Worm (Caenorhabditis elegans): ENCODE data around the gene F53A3.7.

F53A3.7 gene

ce11 chrIII:1926456-1926855, 24.9 kb upstream of the F53A3.7 start (continued):
- TF ChIP-seq snu-23 (GFP tag; optimal IDR thresholded peaks at IDR 0.05), result peak; percentile 92
- peak; percentile 50 for TF ChIP-seq fkh-4 (tag; optimal IDR thresholded peaks at IDR 0.05; ENCODE audit: borderline replicate concordance)
- TF ChIP-seq Y116A8C.19 (tag; optimal IDR thresholded peaks at IDR 0.05; ENCODE audit: borderline replicate concordance), result no peak
- TF ChIP-seq blmp-1 (tag; optimal IDR thresholded peaks at IDR 0.05), result peak; percentile 96
- peak; percentile 86 for TF ChIP-seq fkh-8 (tag; optimal IDR thresholded peaks at IDR 0.05)
- TF ChIP-seq ceh-63 (GFP tag; optimal IDR thresholded peaks at IDR 0.05), result no peak
- TF ChIP-seq elt-2 (tag; optimal IDR thresholded peaks at IDR 0.05), result peak; percentile 71
- TF ChIP-seq F16B12.6 (tag; optimal IDR thresholded peaks at IDR 0.05), result peak; percentile 34
- no peak for TF ChIP-seq lin-15B (tag; optimal IDR thresholded peaks at IDR 0.05)
- peak; percentile 80 for TF ChIP-seq ztf-4 (tag; optimal IDR thresholded peaks at IDR 0.05)
- peak; percentile 63 for TF ChIP-seq zip-4 (GFP tag; optimal IDR thresholded peaks at IDR 0.05)
- TF ChIP-seq ama-1 (optimal IDR thresholded peaks at IDR 0.05), result peak; percentile 55
- TF ChIP-seq egl-27 (tag; optimal IDR thresholded peaks at IDR 0.05), result peak; percentile 90 to 97
- peak; percentile 97 for TF ChIP-seq nhr-19 (GFP tag; conservative IDR thresholded peaks at IDR 0.05)
- TF ChIP-seq sup-37 (GFP tag; optimal IDR thresholded peaks at IDR 0.05), result peak; percentile 50
- no peak for TF ChIP-seq C04F5.9 (tag; optimal IDR thresholded peaks at IDR 0.05)
- TF ChIP-seq lsy-2 (tag; optimal IDR thresholded peaks at IDR 0.05), result peak; percentile 83 to 90
- TF ChIP-seq fkh-10 (GFP tag; optimal IDR thresholded peaks at IDR 0.05), result peak; percentile 81
- TF ChIP-seq snpc-4 (tag; optimal IDR thresholded peaks at IDR 0.05), result peak; percentile 73
- no peak for TF ChIP-seq nhr-84 (tag; optimal IDR thresholded peaks at IDR 0.05)
- peak; percentile 99 for TF ChIP-seq lin-14 (GFP tag; optimal IDR thresholded peaks at IDR 0.05)
- TF ChIP-seq egl-13 (tag; optimal IDR thresholded peaks at IDR 0.05), result peak; percentile 87
- TF ChIP-seq ceh-88 (GFP tag; IDR thresholded peaks at IDR 0.05), result peak; percentile 70
- TF ChIP-seq mef-2 (tag; optimal IDR thresholded peaks at IDR 0.05), result peak; percentile 86
- peak; percentile 97 for TF ChIP-seq rnt-1 (tag; optimal IDR thresholded peaks at IDR 0.05)
- peak; percentile 87 for TF ChIP-seq hpl-2 (GFP tag; optimal IDR thresholded peaks at IDR 0.05)
- TF ChIP-seq zag-1 (tag; optimal IDR thresholded peaks at IDR 0.05), result peak; percentile 25
- peak; percentile 65 for TF ChIP-seq unc-62 (GFP tag; optimal IDR thresholded peaks at IDR 0.05)
- peak; percentile 84 for TF ChIP-seq irx-1 (tag; optimal IDR thresholded peaks at IDR 0.05)
- no peak for TF ChIP-seq C16A3.4 (tag; optimal IDR thresholded peaks at IDR 0.05)
- peak in 3 of 6 experiments; percentile 80 to 89 (median 88) for TF ChIP-seq elt-3 (tag; optimal IDR thresholded peaks at IDR 0.05)
- TF ChIP-seq mdl-1 (tag; optimal IDR thresholded peaks at IDR 0.05), result peak in 1 of 2 experiments; percentile 95

DNA sequence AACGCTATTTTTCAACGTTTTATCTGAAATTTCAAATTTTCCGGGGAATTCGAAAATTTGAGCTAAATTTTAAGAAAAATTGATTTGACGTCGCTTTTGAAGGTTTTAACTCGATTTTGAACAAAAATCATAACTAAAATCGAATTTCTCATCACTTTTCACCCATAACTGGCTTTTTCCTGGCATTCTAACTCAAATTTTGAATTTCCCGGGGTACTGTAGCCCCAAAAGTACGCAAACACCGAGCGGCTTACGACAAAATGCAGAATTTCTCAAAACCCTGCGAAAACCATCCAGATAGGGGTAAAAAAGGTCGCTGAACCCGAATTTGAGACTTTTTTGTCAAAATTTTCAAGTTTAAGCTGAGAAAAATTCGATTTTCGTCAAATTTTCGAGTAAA, 24.1 kb upstream of the F53A3.7 start:
- peak; percentile 48 for TF ChIP-seq lin-13 (GFP tag; optimal IDR thresholded peaks at IDR 0.05)
- TF ChIP-seq lsy-2 (tag; optimal IDR thresholded peaks at IDR 0.05), result peak in 1 of 2 experiments; percentile 55
- TF ChIP-seq ceh-8 (GFP tag; optimal IDR thresholded peaks at IDR 0.05), result no peak

- TF ChIP-seq ets-5 (GFP tag; IDR thresholded peaks at IDR 0.05), result no peak
- peak; percentile 20 for TF ChIP-seq nhr-85 (tag)
- peak in 1 of 2 experiments; percentile 55 for TF ChIP-seq lsy-2 (tag; optimal IDR thresholded peaks at IDR 0.05)
- peak; percentile 52 for TF ChIP-seq lin-13 (GFP tag; optimal IDR thresholded peaks at IDR 0.05)
- no peak for TF ChIP-seq rnt-1 (tag; optimal IDR thresholded peaks at IDR 0.05)
Measured at ce11 chrIII:1928741-1929499, 22.4 kb upstream of the F53A3.7 start.

ce11 chrIII:1930714-1931273, 20.5 kb upstream of the F53A3.7 start:
- TF ChIP-seq sup-37 (GFP tag; optimal IDR thresholded peaks at IDR 0.05) (no peak), nhr-11 (tag; optimal IDR thresholded peaks at IDR 0.05) (no peak), sptf-1 (tag; optimal IDR thresholded peaks at IDR 0.05) (no peak), efl-1 (optimal IDR thresholded peaks at IDR 0.05) (no peak), efl-1 (GFP tag; optimal IDR thresholded peaks at IDR 0.05 in 1 of 2) (peak in 1 of 2 experiments; percentile 87), aha-1 (tag; optimal IDR thresholded peaks at IDR 0.05) (no peak), ceh-82 (tag; optimal IDR thresholded peaks at IDR 0.05) (no peak), hpl-2 (GFP tag; optimal IDR thresholded peaks at IDR 0.05) (no peak), nhr-84 (tag; optimal IDR thresholded peaks at IDR 0.05) (no peak), tbx-2 (tag; optimal IDR thresholded peaks at IDR 0.05) (no peak), nhr-85 (tag) (peak; percentile 55), ceh-8 (GFP tag; optimal IDR thresholded peaks at IDR 0.05) (peak; percentile 12), pax-3 (tag; optimal IDR thresholded peaks at IDR 0.05) (no peak), snpc-4 (tag; optimal IDR thresholded peaks at IDR 0.05) (no peak), nhr-47 (tag; optimal IDR thresholded peaks at IDR 0.05) (no peak), dsc-1 (tag; optimal IDR thresholded peaks at IDR 0.05) (no peak), nhr-71 (tag; optimal IDR thresholded peaks at IDR 0.05) (no peak)
